Fruit fly (Drosophila melanogaster) whole organism, embryonic: ENCODE results near the gene CG43051.

ENCODE experiments used
- Aef1 ChIP-seq: fragments of 200-800 bp; sonication (Bioruptor generic); IDR thresholded peaks from 3 replicates; pipeline ENCODE4 v1.3.6; 2022; ENCODE audit warnings: missing biosample characterization, missing genetic modification characterization
- Antp ChIP-seq: fragments of 200-800 bp; sonication (Bioruptor generic); optimal IDR thresholded peaks from 3 replicates; lab custom pipeline; 2016; ENCODE audit warnings: missing biosample characterization, missing genetic modification characterization
- Blimp-1 ChIP-seq: fragments of 200-800 bp; sonication (Bioruptor generic); optimal IDR thresholded peaks from 3 replicates; lab custom pipeline; 2018; ENCODE audit warnings: missing biosample characterization, missing genetic modification characterization, mild to moderate bottlenecking, moderate library complexity, missing genetic modification reagents
- Bteb2 ChIP-seq: fragments of 200-800 bp; sonication (Bioruptor generic); optimal IDR thresholded peaks from 2 replicates; lab custom pipeline; 2016; ENCODE audit warnings: missing biosample characterization, missing genetic modification characterization
- CG10147 ChIP-seq: fragments of 200-800 bp; sonication (Bioruptor generic); optimal IDR thresholded peaks from 2 replicates; lab custom pipeline; 2019; ENCODE audit warnings: missing biosample characterization, mild to moderate bottlenecking, missing genetic modification characterization, moderate library complexity
- CG1024 ChIP-seq: fragments of 200-800 bp; sonication (Bioruptor generic); IDR thresholded peaks from 2 replicates; pipeline ENCODE4 v1.3.6; 2022; ENCODE audit warnings: missing biosample characterization, missing genetic modification characterization
- CG10462 ChIP-seq: fragments of 200-800 bp; sonication (Bioruptor generic); optimal IDR thresholded peaks from 2 replicates; lab custom pipeline; 2016; ENCODE audit warnings: missing biosample characterization, missing genetic modification characterization
- CG11247 ChIP-seq: fragments of 200-800 bp; sonication (Bioruptor generic); IDR thresholded peaks from 2 replicates; pipeline ENCODE4 v1.3.6; 2022; ENCODE audit warnings: missing biosample characterization, missing genetic modification characterization
- CG11456 ChIP-seq: fragments of 200-800 bp; sonication (Bioruptor generic); IDR thresholded peaks from 3 replicates; pipeline ENCODE4 v1.3.6; 2022; ENCODE audit warnings: missing biosample characterization, missing genetic modification characterization
- CG12391 ChIP-seq: fragments of 200-800 bp; sonication (Bioruptor generic); optimal IDR thresholded peaks from 3 replicates; lab custom pipeline; 2018; ENCODE audit warnings: missing biosample characterization, mild to moderate bottlenecking, missing genetic modification characterization, moderate library complexity
- CG2120 ChIP-seq: fragments of 200-800 bp; sonication (Bioruptor generic); optimal IDR thresholded peaks from 3 replicates; lab custom pipeline; 2016; ENCODE audit warnings: missing biosample characterization, missing genetic modification characterization
- CG2712 ChIP-seq: fragments of 200-800 bp; optimal IDR thresholded peaks from 3 replicates; lab custom pipeline; 2019; ENCODE audit warnings: missing biosample characterization, mild to moderate bottlenecking, missing genetic modification characterization, moderate library complexity
- CG30020 ChIP-seq: fragments of 200-800 bp; optimal IDR thresholded peaks from 2 replicates; lab custom pipeline; 2019; ENCODE audit warnings: missing biosample characterization, mild to moderate bottlenecking, missing genetic modification characterization, moderate library complexity
- CG3281 ChIP-seq: fragments of 200-800 bp; sonication (Bioruptor generic); optimal IDR thresholded peaks from 3 replicates; lab custom pipeline; 2017; ENCODE audit warnings: missing biosample characterization, mild to moderate bottlenecking, missing genetic modification characterization
- CG43689 ChIP-seq: fragments of 200-800 bp; sonication (Bioruptor generic); IDR thresholded peaks from 2 replicates; pipeline ENCODE4 v1.3.6; 2022; ENCODE audit warnings: missing biosample characterization, missing genetic modification characterization
- CG5245 ChIP-seq: fragments of 200-800 bp; sonication (Bioruptor generic); optimal IDR thresholded peaks from 3 replicates; lab custom pipeline; 2016; ENCODE audit warnings: missing biosample characterization, missing genetic modification characterization
- CG6175 ChIP-seq: fragments of 200-800 bp; sonication (Bioruptor generic); IDR thresholded peaks from 3 replicates; pipeline ENCODE4 v1.3.6; 2022; ENCODE audit warnings: missing biosample characterization, missing genetic modification characterization
- CG7372 ChIP-seq: fragments of 200-800 bp; sonication (Bioruptor generic); IDR thresholded peaks from 2 replicates; pipeline ENCODE4 v1.3.6; 2022; ENCODE audit warnings: missing biosample characterization, missing genetic modification characterization
- CG7745 ChIP-seq: fragments of 200-800 bp; sonication (Bioruptor generic); optimal IDR thresholded peaks from 2 replicates; lab custom pipeline; 2018; ENCODE audit warnings: missing biosample characterization, mild to moderate bottlenecking, missing genetic modification characterization, moderate library complexity
- CG8089 ChIP-seq: fragments of 200-800 bp; sonication (Bioruptor generic); optimal IDR thresholded peaks from 3 replicates; lab custom pipeline; 2016; ENCODE audit warnings: missing biosample characterization, missing genetic modification characterization
- CG8290 ChIP-seq, 3 experiments: fragments of 200-800 bp; sonication (Bioruptor generic); optimal IDR thresholded peaks; 2 replicates each; lab custom pipeline; 2016 to 2019; ENCODE audit warnings: missing biosample characterization in 3 of 3, missing genetic modification characterization in 3 of 3, mild to moderate bottlenecking in 2 of 3, moderate library complexity in 1 of 3
- CG8359 ChIP-seq: fragments of 200-800 bp; sonication (Bioruptor generic); optimal IDR thresholded peaks from 2 replicates; lab custom pipeline; 2017; ENCODE audit warnings: missing biosample characterization, mild to moderate bottlenecking, missing genetic modification characterization, borderline replicate concordance
- CG8924 ChIP-seq: fragments of 200-800 bp; optimal IDR thresholded peaks from 3 replicates; lab custom pipeline; 2019; ENCODE audit warnings: missing biosample characterization, mild to moderate bottlenecking, missing genetic modification characterization, moderate library complexity
- Chrac-16 ChIP-seq: fragments of 200-800 bp; sonication (Bioruptor generic); optimal IDR thresholded peaks from 3 replicates; lab custom pipeline; 2016; ENCODE audit warnings: missing biosample characterization, missing genetic modification characterization
- Elba2 ChIP-seq: fragments of 200-800 bp; sonication (Bioruptor generic); optimal IDR thresholded peaks from 3 replicates; lab custom pipeline; 2016; ENCODE audit warnings: missing biosample characterization, missing genetic modification characterization
- Ets97D ChIP-seq: fragments of 200-800 bp; sonication (Bioruptor generic); optimal IDR thresholded peaks from 3 replicates; lab custom pipeline; 2016; ENCODE audit warnings: missing biosample characterization, missing genetic modification characterization
- Fer3 ChIP-seq: fragments of 200-800 bp; sonication (Bioruptor generic); optimal IDR thresholded peaks from 2 replicates; lab custom pipeline; 2018; ENCODE audit warnings: missing biosample characterization, mild to moderate bottlenecking, missing genetic modification characterization, moderate library complexity
- HLH4C ChIP-seq: fragments of 200-800 bp; sonication (Bioruptor generic); IDR thresholded peaks from 3 replicates; pipeline ENCODE4 v1.3.6; 2022; ENCODE audit warnings: missing biosample characterization, missing genetic modification characterization; ENCODE audit not compliant: partially characterized antibody
- Hmx ChIP-seq: fragments of 200-800 bp; sonication (Bioruptor generic); optimal IDR thresholded peaks from 2 replicates; lab custom pipeline; 2016; ENCODE audit warnings: missing biosample characterization, missing genetic modification characterization
- Lhr ChIP-seq: fragments of 200-800 bp; sonication (Bioruptor generic); optimal IDR thresholded peaks from 3 replicates; lab custom pipeline; 2017; ENCODE audit warnings: mild to moderate bottlenecking, missing biosample characterization, missing genetic modification reagents, missing genetic modification characterization
- Lpt ChIP-seq: fragments of >200 bp; optimal IDR thresholded peaks from 2 replicates; lab custom pipeline; 2018; ENCODE audit warnings: missing biosample characterization, missing genetic modification characterization
- NC2α ChIP-seq: fragments of 200-800 bp; sonication (Bioruptor generic); optimal IDR thresholded peaks from 2 replicates; lab custom pipeline; 2016; ENCODE audit warnings: missing biosample characterization, missing genetic modification characterization
- Rx ChIP-seq: fragments of 200-800 bp; sonication (Bioruptor generic); IDR thresholded peaks from 2 replicates; pipeline ENCODE4 v1.3.6; 2022; ENCODE audit warnings: missing biosample characterization, missing genetic modification characterization
- Taf1 ChIP-seq: fragments of 200-800 bp; sonication (Bioruptor generic); IDR thresholded peaks from 2 replicates; pipeline ENCODE4 v1.3.6; 2022; ENCODE audit warnings: missing biosample characterization, missing genetic modification characterization
- amos ChIP-seq: fragments of 200-800 bp; sonication (Bioruptor generic); IDR thresholded peaks from 2 replicates; pipeline ENCODE4 v1.3.6; 2022; ENCODE audit warnings: missing biosample characterization, missing genetic modification characterization; ENCODE audit not compliant: partially characterized antibody
- ash1 ChIP-seq: fragments of 200-800 bp; sonication (Bioruptor generic); optimal IDR thresholded peaks from 2 replicates; lab custom pipeline; 2018; ENCODE audit warnings: missing biosample characterization, mild to moderate bottlenecking, missing genetic modification characterization
- bcd ChIP-seq: fragments of 200-800 bp; sonication (Bioruptor generic); optimal IDR thresholded peaks from 2 replicates; lab custom pipeline; 2017; ENCODE audit warnings: missing biosample characterization, mild to moderate bottlenecking, missing genetic modification characterization
- bowl ChIP-seq: fragments of 200-800 bp; sonication (Bioruptor generic); IDR thresholded peaks from 2 replicates; pipeline ENCODE4 v1.3.6; 2022; ENCODE audit warnings: missing biosample characterization, missing genetic modification characterization
- chm ChIP-seq: fragments of 200-800 bp; sonication (Bioruptor generic); IDR thresholded peaks from 2 replicates; pipeline ENCODE4 v1.3.6; 2022; ENCODE audit warnings: missing biosample characterization, missing genetic modification characterization
- croc ChIP-seq: fragments of 200-800 bp; sonication (Bioruptor generic); conservative IDR thresholded peaks from 3 replicates; pipeline ENCODE4 v1.3.6; 2022; ENCODE audit warnings: missing biosample characterization, missing genetic modification characterization
- gcm2 ChIP-seq: fragments of 200-800 bp; sonication (Bioruptor generic); optimal IDR thresholded peaks from 2 replicates; lab custom pipeline; 2016; ENCODE audit warnings: missing biosample characterization, missing genetic modification characterization
- h ChIP-seq: fragments of >200 bp; optimal IDR thresholded peaks from 2 replicates; lab custom pipeline; 2017
- mld ChIP-seq: fragments of 200-800 bp; sonication (Bioruptor generic); IDR thresholded peaks from 3 replicates; pipeline ENCODE4 v1.3.6; 2022; ENCODE audit warnings: missing biosample characterization, missing genetic modification characterization; ENCODE audit not compliant: partially characterized antibody
- nau ChIP-seq: fragments of 200-800 bp; sonication (Bioruptor generic); optimal IDR thresholded peaks from 3 replicates; lab custom pipeline; 2017; ENCODE audit warnings: missing biosample characterization, mild to moderate bottlenecking, missing genetic modification characterization, missing genetic modification reagents
- pita ChIP-seq: fragments of 200-800 bp; sonication (Bioruptor generic); optimal IDR thresholded peaks from 2 replicates; lab custom pipeline; 2017; ENCODE audit warnings: missing biosample characterization, mild to moderate bottlenecking, missing genetic modification characterization
- ro ChIP-seq: fragments of 200-800 bp; sonication (Bioruptor generic); IDR thresholded peaks from 2 replicates; pipeline ENCODE4 v1.3.6; 2022; ENCODE audit warnings: missing biosample characterization, missing genetic modification characterization
- row ChIP-seq: fragments of 200-800 bp; sonication (Bioruptor generic); IDR thresholded peaks from 3 replicates; pipeline ENCODE4 v1.3.6; 2022; ENCODE audit warnings: missing biosample characterization, missing genetic modification characterization
- sd ChIP-seq: fragments of 200-800 bp; sonication (Bioruptor generic); optimal IDR thresholded peaks from 3 replicates; lab custom pipeline; 2018; ENCODE audit warnings: missing biosample characterization, mild to moderate bottlenecking, missing genetic modification characterization, moderate library complexity
- sens ChIP-seq: fragments of 200-800 bp; sonication (Bioruptor generic); peaks from one replicate; lab custom pipeline; 2016; ENCODE audit warnings: missing biosample characterization, missing genetic modification characterization
- sqz ChIP-seq: fragments of 200-800 bp; sonication (Bioruptor generic); optimal IDR thresholded peaks from 3 replicates; lab custom pipeline; 2018; ENCODE audit warnings: missing biosample characterization, mild to moderate bottlenecking, missing genetic modification characterization
- vfl ChIP-seq: fragments of 200-800 bp; sonication (Bioruptor generic); optimal IDR thresholded peaks from 2 replicates; lab custom pipeline; 2016; ENCODE audit warnings: missing biosample characterization, missing genetic modification characterization
- zen2 ChIP-seq: fragments of 200-800 bp; sonication (Bioruptor generic); IDR thresholded peaks from 3 replicates; pipeline ENCODE4 v1.3.6; 2022; ENCODE audit warnings: missing biosample characterization, missing genetic modification characterization; ENCODE audit not compliant: partially characterized antibody

CG43051 gene

DNA sequence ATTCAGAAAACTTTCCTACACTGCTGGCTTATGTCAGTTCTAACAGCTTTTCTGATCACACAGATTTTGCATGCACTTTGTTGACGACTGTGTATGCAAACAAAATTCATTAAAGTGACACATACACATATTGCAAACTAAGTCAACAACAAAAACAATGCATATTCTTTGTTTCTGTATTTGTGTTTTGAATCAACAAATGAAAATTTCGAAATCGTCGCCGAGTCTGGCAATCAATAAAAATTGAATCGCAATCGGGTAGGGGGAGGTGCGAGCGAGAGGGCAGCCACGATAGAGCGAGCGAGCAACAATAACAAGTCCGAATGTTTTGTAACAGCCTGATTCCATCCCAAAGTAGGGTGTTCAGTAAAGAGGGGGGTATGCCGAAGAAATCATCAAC lies 44.7 kb upstream of the CG43051 start (continued):
- no peak for TF ChIP-seq CG11456 (GFP tag; lab: Robert Waterston, UW)
- TF ChIP-seq CG10462 (GFP tag; lab: Kevin White, UChicago): no peak
- TF ChIP-seq amos (GFP tag; lab: Robert Waterston, UW): no peak
- no peak for TF ChIP-seq chm (GFP tag; lab: Robert Waterston, UW)
- no peak for TF ChIP-seq CG5245 (GFP tag; lab: Kevin White, UChicago)
- no peak for TF ChIP-seq Lhr
- TF ChIP-seq nau (GFP tag; lab: Kevin White, UChicago): peak; percentile 50
- TF ChIP-seq HLH4C (GFP tag; lab: Robert Waterston, UW): no peak
- TF ChIP-seq Ets97D: no peak
- TF ChIP-seq sd (tag; lab: Kevin White, UChicago): peak; percentile 7
- TF ChIP-seq Taf1: no peak
- TF ChIP-seq pita: no peak
- TF ChIP-seq croc (GFP tag; lab: Robert Waterston, UW): no peak
- peak; percentile 26 for TF ChIP-seq Blimp-1 (GFP tag; lab: Kevin White, UChicago)
- no peak for TF ChIP-seq Lpt
- no peak for TF ChIP-seq CG7745 (tag; lab: Kevin White, UChicago)
- TF ChIP-seq Chrac-16: no peak
- TF ChIP-seq CG11247 (GFP tag; lab: Robert Waterston, UW): no peak
- no peak for TF ChIP-seq mld
- no peak for TF ChIP-seq CG12391
- TF ChIP-seq CG8924 (tag; lab: Kevin White, UChicago): no peak
- TF ChIP-seq Rx: no peak
- no peak for TF ChIP-seq NC2α (GFP tag; lab: Kevin White, UChicago)
- no peak for TF ChIP-seq bowl (GFP tag; lab: Robert Waterston, UW)
- no peak for TF ChIP-seq zen2
- peak; percentile 35 for TF ChIP-seq Fer3 (tag; lab: Kevin White, UChicago)
- TF ChIP-seq ash1: peak; percentile 60
- TF ChIP-seq sqz: peak; percentile 13
- no peak for TF ChIP-seq Hmx (GFP tag; lab: Kevin White, UChicago)
- no peak for TF ChIP-seq CG10147 (GFP tag; lab: Kevin White, UChicago)
- TF ChIP-seq sens (GFP tag; lab: Kevin White, UChicago): peak; percentile 68
- TF ChIP-seq vfl (GFP tag; lab: Kevin White, UChicago): no peak
- TF ChIP-seq CG8290 (GFP tag; optimal IDR thresholded peaks at IDR 0.05; lab: Kevin White, UChicago): no peak
- peak in 1 of 2 experiments; percentile 47 for TF ChIP-seq CG8290 (tag; optimal IDR thresholded peaks at IDR 0.05; lab: Kevin White, UChicago)
- TF ChIP-seq CG2120 (GFP tag; lab: Kevin White, UChicago): no peak
- 0 out of 2 replicates have a peak, but pooled peaks have one; percentile 3 for TF ChIP-seq CG1024 (GFP tag; lab: Robert Waterston, UW)
- no peak for TF ChIP-seq Aef1 (GFP tag; lab: Robert Waterston, UW)
- no peak for TF ChIP-seq row
- peak; percentile 39 for TF ChIP-seq CG8359 (GFP tag; lab: Kevin White, UChicago)
- no peak for TF ChIP-seq CG30020 (tag; lab: Kevin White, UChicago)
- no peak for TF ChIP-seq CG7372 (GFP tag; lab: Robert Waterston, UW)
- no peak for TF ChIP-seq CG8089 (GFP tag; lab: Kevin White, UChicago)
- TF ChIP-seq ro (GFP tag; lab: Robert Waterston, UW): no peak
- no peak for TF ChIP-seq Antp (GFP tag; lab: Kevin White, UChicago)
- no peak for TF ChIP-seq bcd (GFP tag; lab: Kevin White, UChicago)
- no peak for TF ChIP-seq gcm2 (GFP tag; lab: Kevin White, UChicago)
- TF ChIP-seq h: no peak
- no peak for TF ChIP-seq CG6175
- TF ChIP-seq Elba2: no peak
- no peak for TF ChIP-seq Bteb2 (GFP tag; lab: Kevin White, UChicago)
- TF ChIP-seq CG3281 (GFP tag; lab: Kevin White, UChicago): peak; percentile 31
- TF ChIP-seq CG43689 (GFP tag; lab: Robert Waterston, UW): no peak
- TF ChIP-seq CG2712 (tag; lab: Kevin White, UChicago): peak; percentile 8
